Fruit fly (Drosophila melanogaster): Measurements from ENCODE around the gene CG33299.

- no peak for TF ChIP-seq pan (optimal IDR thresholded peaks at IDR 0.05)
- TF ChIP-seq CG8478 (optimal IDR thresholded peaks at IDR 0.05) = no peak
- no peak for TF ChIP-seq EcR (GFP tag; optimal IDR thresholded peaks at IDR 0.05)
These were observed 47.0 kb upstream of the CG33299 start for dm6 chr2L:9609337-9609856.
